Fruit fly (Drosophila melanogaster): Measurements from ENCODE around the gene CG15760.

CG15760 gene

dm6 chrX:13626579-13626894 lies 43.0 kb upstream of the CG15760 start (continued):
- TF ChIP-seq sisA (GFP tag; IDR thresholded peaks at IDR 0.05): peak; percentile 81
- peak; percentile 71 for TF ChIP-seq CG32772 (GFP tag; IDR thresholded peaks at IDR 0.05)
- peak; percentile 84 for TF ChIP-seq lilli (GFP tag; optimal IDR thresholded peaks at IDR 0.05)
- no peak for TF ChIP-seq br (optimal IDR thresholded peaks at IDR 0.05)
- peak; percentile 52 for TF ChIP-seq Mes4 (GFP tag; optimal IDR thresholded peaks at IDR 0.05)
- TF ChIP-seq CG4282 (GFP tag; optimal IDR thresholded peaks at IDR 0.05): peak; percentile 22
- peak; percentile 47 for TF ChIP-seq Adf1 (GFP tag; IDR thresholded peaks at IDR 0.05)
- TF ChIP-seq CG34376 (GFP tag; optimal IDR thresholded peaks at IDR 0.05): peak; percentile 78
- peak; percentile 69 for TF ChIP-seq Atf-2 (GFP tag; optimal IDR thresholded peaks at IDR 0.05)
- no peak for TF ChIP-seq hkb (optimal IDR thresholded peaks at IDR 0.05)
- TF ChIP-seq hkb (GFP tag; IDR thresholded peaks at IDR 0.05): peak; percentile 64
- peak; percentile 56; the same call in 2 of the 3 replicates for TF ChIP-seq zfh1 (GFP tag; IDR thresholded peaks at IDR 0.05)
- peak; percentile 88 for TF ChIP-seq Fer1 (GFP tag; optimal IDR thresholded peaks at IDR 0.05)
- TF ChIP-seq C15 (GFP tag; IDR thresholded peaks at IDR 0.05): peak; percentile 57; the same call in 1 of the 3 replicates
- TF ChIP-seq slou (GFP tag; optimal IDR thresholded peaks at IDR 0.05): peak; percentile 71
- peak in 1 of 2 experiments; percentile 71 for TF ChIP-seq bsh (GFP tag; optimal IDR thresholded peaks at IDR 0.05)
- TF ChIP-seq p53 (GFP tag; optimal IDR thresholded peaks at IDR 0.05): peak; percentile 47
- TF ChIP-seq Max (GFP tag; optimal IDR thresholded peaks at IDR 0.05): peak; percentile 57
- TF ChIP-seq CG7556 (GFP tag; optimal IDR thresholded peaks at IDR 0.05): peak; percentile 74
- TF ChIP-seq CG16813 (GFP tag; IDR thresholded peaks at IDR 0.05; ENCODE audit: partially characterized antibody): no peak
- peak; percentile 72 for TF ChIP-seq CG7987 (GFP tag; optimal IDR thresholded peaks at IDR 0.05)
- peak; percentile 65 for TF ChIP-seq jumu (GFP tag; optimal IDR thresholded peaks at IDR 0.05)
- TF ChIP-seq CG17359 (tag; optimal IDR thresholded peaks at IDR 0.05): peak; percentile 75
- peak; percentile 58 for TF ChIP-seq CG1602 (GFP tag; optimal IDR thresholded peaks at IDR 0.05)
- peak; percentile 76 for TF ChIP-seq CG9609 (GFP tag; optimal IDR thresholded peaks at IDR 0.05)
- TF ChIP-seq sim (GFP tag; IDR thresholded peaks at IDR 0.05): no peak
- peak; percentile 31 for TF ChIP-seq Jarid2 (GFP tag; optimal IDR thresholded peaks at IDR 0.05)
- TF ChIP-seq Nf-YA (GFP tag; IDR thresholded peaks at IDR 0.05): peak; percentile 37; the same call in 1 of the 2 replicates
- TF ChIP-seq BEAF-32 (GFP tag; optimal IDR thresholded peaks at IDR 0.05): no peak
- TF ChIP-seq CG14710 (tag; optimal IDR thresholded peaks at IDR 0.05): peak; percentile 59
- TF ChIP-seq CG3838 (GFP tag; optimal IDR thresholded peaks at IDR 0.05): peak; percentile 12
- TF ChIP-seq pan (optimal IDR thresholded peaks at IDR 0.05): no peak
- peak in 1 of 2 experiments; percentile 73 for TF ChIP-seq pan (GFP tag; optimal IDR thresholded peaks at IDR 0.05 in 1 of 2, IDR thresholded peaks at IDR 0.05 in 1 of 2)
- peak; percentile 68 for TF ChIP-seq Ssrp (tag; optimal IDR thresholded peaks at IDR 0.05)
- TF ChIP-seq yki (optimal IDR thresholded peaks at IDR 0.05): no peak
- peak; percentile 69 for TF ChIP-seq CG4424 (GFP tag; optimal IDR thresholded peaks at IDR 0.05)
- no peak for TF ChIP-seq eve (GFP tag; optimal IDR thresholded peaks at IDR 0.05)
- no peak for TF ChIP-seq aop (GFP tag; IDR thresholded peaks at IDR 0.05)
- TF ChIP-seq cg (GFP tag; optimal IDR thresholded peaks at IDR 0.05): peak; percentile 84
- peak; percentile 54 for TF ChIP-seq Doc2 (GFP tag; IDR thresholded peaks at IDR 0.05)
- TF ChIP-seq CG8388 (GFP tag; optimal IDR thresholded peaks at IDR 0.05): peak; percentile 55
- TF ChIP-seq kay (GFP tag; optimal IDR thresholded peaks at IDR 0.05): peak; percentile 62
- TF ChIP-seq Optix (GFP tag; IDR thresholded peaks at IDR 0.05): peak; percentile 31; the same call in 1 of the 3 replicates
- 0 out of 3 replicates have a peak, but pooled peaks have one; percentile 67 for TF ChIP-seq CG11093 (GFP tag; IDR thresholded peaks at IDR 0.05)
- peak; percentile 76 for TF ChIP-seq CG30403 (GFP tag; optimal IDR thresholded peaks at IDR 0.05)
- TF ChIP-seq CG2889 (GFP tag; IDR thresholded peaks at IDR 0.05): peak; percentile 46; the same call in 1 of the 3 replicates
- TF ChIP-seq Myb (GFP tag; optimal IDR thresholded peaks at IDR 0.05): peak; percentile 67
- TF ChIP-seq CG30431 (GFP tag; optimal IDR thresholded peaks at IDR 0.05): peak; percentile 23
- TF ChIP-seq CG15073 (GFP tag; optimal IDR thresholded peaks at IDR 0.05): no peak
- TF ChIP-seq tll (GFP tag; optimal IDR thresholded peaks at IDR 0.05): no peak
- peak; percentile 90 for TF ChIP-seq CG2120 (GFP tag; optimal IDR thresholded peaks at IDR 0.05)
- peak; percentile 30; the same call in 1 of the 2 replicates for TF ChIP-seq ssp (GFP tag; IDR thresholded peaks at IDR 0.05)
- peak; percentile 84 for TF ChIP-seq CG8944 (GFP tag; optimal IDR thresholded peaks at IDR 0.05)
